Fruit fly (Drosophila melanogaster) whole organism, embryonic: ENCODE measurements around the gene TTLL5.

ENCODE experiments used
- Antp ChIP-seq: fragments of 200-800 bp; sonication (Bioruptor generic); optimal IDR thresholded peaks from 3 replicates; lab custom pipeline; 2016; ENCODE audit warnings: missing biosample characterization, missing genetic modification characterization
- Atf6 ChIP-seq: fragments of 200-800 bp; sonication (Bioruptor generic); IDR thresholded peaks from 2 replicates; pipeline ENCODE4 v1.3.6; 2022; ENCODE audit warnings: missing biosample characterization, missing genetic modification characterization
- CG11085 ChIP-seq: fragments of 200-800 bp; sonication (Bioruptor generic); IDR thresholded peaks from 2 replicates; pipeline ENCODE4 v1.3.6; 2022; ENCODE audit warnings: missing biosample characterization, missing genetic modification characterization
- CG12299 ChIP-seq: fragments of 200-800 bp; sonication (Bioruptor generic); optimal IDR thresholded peaks from 2 replicates; lab custom pipeline; 2018; ENCODE audit warnings: missing biosample characterization, mild to moderate bottlenecking, missing genetic modification characterization
- CG12942 ChIP-seq: fragments of 200-800 bp; sonication (Bioruptor generic); optimal IDR thresholded peaks from 3 replicates; lab custom pipeline; 2016; ENCODE audit warnings: missing biosample characterization, missing genetic modification characterization
- CG13296 ChIP-seq: fragments of 200-800 bp; sonication (Bioruptor generic); optimal IDR thresholded peaks from 3 replicates; lab custom pipeline; 2018; ENCODE audit warnings: missing biosample characterization, mild to moderate bottlenecking, missing genetic modification characterization
- CG14667 ChIP-seq: fragments of 200-800 bp; sonication (Bioruptor generic); IDR thresholded peaks from 2 replicates; pipeline ENCODE4 v1.3.6; 2022; ENCODE audit warnings: missing biosample characterization, missing genetic modification characterization
- CG14860 ChIP-seq: fragments of 200-800 bp; sonication (Bioruptor generic); IDR thresholded peaks from 3 replicates; pipeline ENCODE4 v1.3.6; 2022; ENCODE audit warnings: missing biosample characterization, missing genetic modification characterization; ENCODE audit not compliant: partially characterized antibody
- CG15073 ChIP-seq: fragments of 200-800 bp; sonication (Bioruptor generic); optimal IDR thresholded peaks from 2 replicates; lab custom pipeline; 2016; ENCODE audit warnings: missing biosample characterization, missing genetic modification characterization
- CG15269 ChIP-seq: fragments of 200-800 bp; sonication (Bioruptor generic); optimal IDR thresholded peaks from 2 replicates; lab custom pipeline; 2018; ENCODE audit warnings: missing biosample characterization, mild to moderate bottlenecking, missing genetic modification characterization, moderate library complexity
- CG15601 ChIP-seq: fragments of 200-800 bp; sonication (Bioruptor generic); optimal IDR thresholded peaks from 3 replicates; lab custom pipeline; 2019; ENCODE audit warnings: missing biosample characterization, mild to moderate bottlenecking, missing genetic modification characterization, moderate library complexity
- CG16779 ChIP-seq: fragments of 200-800 bp; sonication (Bioruptor generic); IDR thresholded peaks from 2 replicates; pipeline ENCODE4 v1.3.6; 2022; ENCODE audit warnings: missing biosample characterization, missing genetic modification characterization
- CG16815 ChIP-seq: fragments of 200-800 bp; sonication (Bioruptor generic); optimal IDR thresholded peaks from 3 replicates; lab custom pipeline; 2017; ENCODE audit warnings: missing biosample characterization, mild to moderate bottlenecking, missing genetic modification characterization
- CG17385 ChIP-seq: fragments of 200-800 bp; sonication (Bioruptor generic); optimal IDR thresholded peaks from 3 replicates; lab custom pipeline; 2018; ENCODE audit warnings: missing biosample characterization, mild to moderate bottlenecking, missing genetic modification characterization
- CG18262 ChIP-seq: fragments of 200-800 bp; optimal IDR thresholded peaks from 3 replicates; lab custom pipeline; 2019; ENCODE audit warnings: missing biosample characterization, mild to moderate bottlenecking, missing genetic modification characterization, moderate library complexity
- CG2678 ChIP-seq: fragments of 200-800 bp; sonication (Bioruptor generic); optimal IDR thresholded peaks from 3 replicates; lab custom pipeline; 2019; ENCODE audit warnings: missing biosample characterization, mild to moderate bottlenecking, missing genetic modification characterization, moderate library complexity
- CG2875 ChIP-seq: fragments of 200-800 bp; sonication (Bioruptor generic); optimal IDR thresholded peaks from 2 replicates; lab custom pipeline; 2017; ENCODE audit warnings: missing biosample characterization, mild to moderate bottlenecking, missing genetic modification characterization, missing genetic modification reagents
- CG2889 ChIP-seq: fragments of 200-800 bp; sonication (Bioruptor generic); IDR thresholded peaks from 3 replicates; pipeline ENCODE4 v1.3.6; 2022; ENCODE audit warnings: missing biosample characterization, missing genetic modification characterization
- CG6683 ChIP-seq: fragments of 200-800 bp; sonication (Bioruptor generic); optimal IDR thresholded peaks from 2 replicates; lab custom pipeline; 2017; ENCODE audit warnings: missing biosample characterization, mild to moderate bottlenecking, missing genetic modification characterization, missing genetic modification reagents
- CG6765 ChIP-seq: fragments of 200-800 bp; sonication (Bioruptor generic); optimal IDR thresholded peaks from 3 replicates; lab custom pipeline; 2017; ENCODE audit warnings: missing biosample characterization, mild to moderate bottlenecking, missing genetic modification characterization
- CG6791 ChIP-seq: fragments of 200-800 bp; sonication (Bioruptor generic); IDR thresholded peaks from 3 replicates; pipeline ENCODE4 v1.3.6; 2022; ENCODE audit warnings: missing biosample characterization, missing genetic modification characterization; ENCODE audit not compliant: partially characterized antibody
- CG6854 ChIP-seq: fragments of 200-800 bp; sonication (Bioruptor generic); optimal IDR thresholded peaks from 3 replicates; lab custom pipeline; 2017; ENCODE audit warnings: missing biosample characterization, mild to moderate bottlenecking, missing genetic modification characterization
- CG7987 ChIP-seq: fragments of 200-800 bp; sonication (Bioruptor generic); optimal IDR thresholded peaks from 2 replicates; lab custom pipeline; 2018; ENCODE audit warnings: missing biosample characterization, mild to moderate bottlenecking, missing genetic modification characterization, moderate library complexity
- CG8765 ChIP-seq: fragments of 200-800 bp; sonication (Bioruptor generic); IDR thresholded peaks from 2 replicates; pipeline ENCODE4 v1.3.6; 2022; ENCODE audit warnings: missing biosample characterization, missing genetic modification characterization
- Dbx ChIP-seq: fragments of 200-800 bp; sonication (Bioruptor generic); IDR thresholded peaks from 3 replicates; pipeline ENCODE4 v1.3.6; 2022; ENCODE audit warnings: missing biosample characterization, missing genetic modification characterization
- E2f1 ChIP-seq: fragments of 200-800 bp; sonication (Bioruptor generic); IDR thresholded peaks from 2 replicates; pipeline ENCODE4 v1.3.6; 2022; ENCODE audit warnings: missing biosample characterization, missing genetic modification characterization
- Eip74EF ChIP-seq, 2 experiments: fragments of 200-800 bp in 1 of 2; fragments of >200 bp in 1 of 2; sonication (Bioruptor generic) in 1 of 2; optimal IDR thresholded peaks; 2 replicates each; lab custom pipeline; 2017 to 2019; ENCODE audit warnings: missing biosample characterization in 2 of 2, missing genetic modification characterization in 2 of 2, mild to moderate bottlenecking in 1 of 2, moderate library complexity in 1 of 2
- Fer3 ChIP-seq: fragments of 200-800 bp; sonication (Bioruptor generic); optimal IDR thresholded peaks from 2 replicates; lab custom pipeline; 2018; ENCODE audit warnings: missing biosample characterization, mild to moderate bottlenecking, missing genetic modification characterization, moderate library complexity
- H15 ChIP-seq: fragments of 200-800 bp; sonication (Bioruptor generic); IDR thresholded peaks from 3 replicates; pipeline ENCODE4 v1.3.6; 2022; ENCODE audit warnings: missing biosample characterization, missing genetic modification characterization
- Hmr ChIP-seq: fragments of 200-800 bp; sonication (Bioruptor generic); optimal IDR thresholded peaks from 3 replicates; lab custom pipeline; 2017; ENCODE audit warnings: mild to moderate bottlenecking, missing biosample characterization, missing genetic modification reagents, missing genetic modification characterization
- Hr51 ChIP-seq, 2 experiments: fragments of 200-800 bp; sonication (Bioruptor generic); optimal IDR thresholded peaks; 2 replicates in 1 of 2; 3 replicates in 1 of 2; lab custom pipeline; 2016 to 2018; ENCODE audit warnings: missing biosample characterization in 2 of 2, missing genetic modification characterization in 2 of 2, mild to moderate bottlenecking in 1 of 2, moderate library complexity in 1 of 2
- Hr78 ChIP-seq, 2 experiments: fragments of 200-800 bp in 1 of 2; fragments of >200 bp in 1 of 2; sonication (Bioruptor generic) in 1 of 2; optimal IDR thresholded peaks; 2 replicates each; lab custom pipeline; 2017 to 2019; ENCODE audit warnings: missing biosample characterization in 2 of 2, missing genetic modification characterization in 2 of 2, mild to moderate bottlenecking in 1 of 2, moderate library complexity in 1 of 2
- Sox100B ChIP-seq: fragments of 200-800 bp; sonication (Bioruptor generic); optimal IDR thresholded peaks from 3 replicates; lab custom pipeline; 2018; ENCODE audit warnings: missing biosample characterization, mild to moderate bottlenecking, missing genetic modification characterization
- Ssrp ChIP-seq: fragments of 200-800 bp; sonication (Bioruptor generic); optimal IDR thresholded peaks from 2 replicates; lab custom pipeline; 2018; ENCODE audit warnings: missing biosample characterization, mild to moderate bottlenecking, missing genetic modification characterization, moderate library complexity
- ase ChIP-seq: fragments of 200-800 bp; sonication (Bioruptor generic); IDR thresholded peaks from 3 replicates; pipeline ENCODE4 v1.3.6; 2022; ENCODE audit warnings: missing biosample characterization, missing genetic modification characterization
- bsh ChIP-seq, 2 experiments: fragments of 200-800 bp; sonication (Bioruptor generic); optimal IDR thresholded peaks; 2 replicates each; lab custom pipeline; 2017 to 2018; ENCODE audit warnings: mild to moderate bottlenecking in 2 of 2, missing biosample characterization in 2 of 2, missing genetic modification characterization in 2 of 2, moderate library complexity in 1 of 2
- croc ChIP-seq: fragments of 200-800 bp; sonication (Bioruptor generic); conservative IDR thresholded peaks from 3 replicates; pipeline ENCODE4 v1.3.6; 2022; ENCODE audit warnings: missing biosample characterization, missing genetic modification characterization
- dan ChIP-seq: fragments of 200-800 bp; sonication (Bioruptor generic); IDR thresholded peaks from 2 replicates; pipeline ENCODE4 v1.3.6; 2022; ENCODE audit warnings: missing biosample characterization, missing genetic modification characterization
- dysf ChIP-seq: fragments of 200-800 bp; sonication (Bioruptor generic); IDR thresholded peaks from 3 replicates; pipeline ENCODE4 v1.3.6; 2022; ENCODE audit warnings: missing biosample characterization, missing genetic modification characterization
- ind ChIP-seq: fragments of 200-800 bp; sonication (Bioruptor generic); optimal IDR thresholded peaks from 3 replicates; lab custom pipeline; 2016; ENCODE audit warnings: missing biosample characterization, missing genetic modification characterization
- inv ChIP-seq: fragments of 200-800 bp; sonication (Bioruptor generic); IDR thresholded peaks from 2 replicates; pipeline ENCODE4 v1.3.6; 2022; ENCODE audit warnings: missing biosample characterization, missing genetic modification characterization; ENCODE audit not compliant: partially characterized antibody
- kay ChIP-seq: fragments of 200-800 bp; sonication (Bioruptor generic); optimal IDR thresholded peaks from 2 replicates; lab custom pipeline; 2016; ENCODE audit warnings: missing biosample characterization, missing genetic modification characterization
- odd ChIP-seq: fragments of 200-800 bp; sonication (Bioruptor generic); optimal IDR thresholded peaks from 2 replicates; lab custom pipeline; 2017; ENCODE audit warnings: missing biosample characterization, mild to moderate bottlenecking, missing genetic modification characterization
- onecut ChIP-seq: fragments of 200-800 bp; sonication (Bioruptor generic); IDR thresholded peaks from 2 replicates; pipeline ENCODE4 v1.3.6; 2022; ENCODE audit warnings: missing biosample characterization, missing genetic modification characterization
- row ChIP-seq: fragments of 200-800 bp; sonication (Bioruptor generic); IDR thresholded peaks from 3 replicates; pipeline ENCODE4 v1.3.6; 2022; ENCODE audit warnings: missing biosample characterization, missing genetic modification characterization
- run ChIP-seq: fragments of 200-800 bp; sonication (Bioruptor generic); optimal IDR thresholded peaks from 3 replicates; lab custom pipeline; 2018; ENCODE audit warnings: missing biosample characterization, mild to moderate bottlenecking, missing genetic modification characterization
- sc ChIP-seq, 3 experiments: fragments of >200 bp in 2 of 3; fragments of 200-800 bp in 1 of 3; sonication (Bioruptor generic) in 1 of 3; optimal IDR thresholded peaks; 2 replicates in 2 of 3; 3 replicates in 1 of 3; lab custom pipeline; 2017; ENCODE audit warnings: mild to moderate bottlenecking in 1 of 3, missing biosample characterization in 1 of 3, missing genetic modification characterization in 1 of 3, missing genetic modification reagents in 1 of 3
- tap ChIP-seq: fragments of 200-800 bp; optimal IDR thresholded peaks from 3 replicates; lab custom pipeline; 2019; ENCODE audit warnings: missing biosample characterization, mild to moderate bottlenecking, missing genetic modification characterization, moderate library complexity
- wek ChIP-seq: fragments of 200-800 bp; sonication (Bioruptor generic); optimal IDR thresholded peaks from 3 replicates; lab custom pipeline; 2018; ENCODE audit warnings: missing biosample characterization, mild to moderate bottlenecking, missing genetic modification characterization, moderate library complexity

The TTLL5 gene

dm6 chr3R:25069569-25069968 is 53.2 kb downstream of the TTLL5 start, which contains the start of the genes Stt3B and CG11839:
TSS of gene Stt3B (minus strand) at chr3R:25069637.
TSS of gene CG11839 (plus strand) at chr3R:25069927.
- TF ChIP-seq CG18262 = peak; percentile 70
- peak; percentile 81 for TF ChIP-seq ind (GFP tag; lab: Kevin White, UChicago)
- TF ChIP-seq CG17385 (GFP tag; lab: Kevin White, UChicago) = no peak
- no peak for TF ChIP-seq dan (GFP tag; lab: Robert Waterston, UW)
- no peak for TF ChIP-seq Eip74EF (GFP tag; optimal IDR thresholded peaks at IDR 0.05; lab: Kevin White, UChicago)
- TF ChIP-seq onecut (GFP tag; lab: Robert Waterston, UW) = 0 out of 2 replicates have a peak, but pooled peaks have one; percentile 23
- no peak for TF ChIP-seq H15 (GFP tag; lab: Robert Waterston, UW)
- no peak for TF ChIP-seq CG16779 (GFP tag; lab: Robert Waterston, UW)
- TF ChIP-seq CG6683 (GFP tag; lab: Kevin White, UChicago) = no peak
- no peak for TF ChIP-seq odd (GFP tag; lab: Kevin White, UChicago)
- no peak for TF ChIP-seq CG2678 (tag; lab: Kevin White, UChicago)
- no peak for TF ChIP-seq Hmr
- TF ChIP-seq CG15601 (tag; lab: Kevin White, UChicago) = peak; percentile 72
- no peak for TF ChIP-seq run
- TF ChIP-seq CG6854 (GFP tag; lab: Kevin White, UChicago) = no peak
- no peak for TF ChIP-seq tap (tag; lab: Kevin White, UChicago)
- TF ChIP-seq inv = peak; percentile 89
- TF ChIP-seq bsh (GFP tag; optimal IDR thresholded peaks at IDR 0.05; lab: Kevin White, UChicago) = no peak
- no peak for TF ChIP-seq wek (GFP tag; lab: Kevin White, UChicago)
- no peak for TF ChIP-seq CG11085 (GFP tag; lab: Robert Waterston, UW)
- TF ChIP-seq dysf = peak; percentile 71; the same call in 2 of the 3 replicates
- TF ChIP-seq row (GFP tag; lab: Robert Waterston, UW) = peak; percentile 95
- TF ChIP-seq sc (optimal IDR thresholded peaks at IDR 0.05; lab: Kevin White, UChicago) = no peak
- TF ChIP-seq sc (GFP tag; optimal IDR thresholded peaks at IDR 0.05; lab: Kevin White, UChicago) = no peak
- TF ChIP-seq ase (GFP tag; lab: Robert Waterston, UW) = no peak; the same call in 2 of the 3 replicates
- peak; percentile 82 for TF ChIP-seq CG6791 (GFP tag; lab: Robert Waterston, UW)
- TF ChIP-seq CG13296 (GFP tag; lab: Kevin White, UChicago) = peak; percentile 69
- no peak for TF ChIP-seq CG16815 (GFP tag; lab: Kevin White, UChicago)
- TF ChIP-seq CG12299 (tag; lab: Kevin White, UChicago) = peak; percentile 42
- TF ChIP-seq Atf6 (GFP tag; lab: Robert Waterston, UW) = peak; percentile 62; the same call in 1 of the 2 replicates
- TF ChIP-seq croc = no peak; the same call in 1 of the 3 replicates
- no peak for TF ChIP-seq CG8765 (GFP tag; lab: Robert Waterston, UW)
- TF ChIP-seq CG2875 (GFP tag; lab: Kevin White, UChicago) = no peak
- TF ChIP-seq Hr51 (GFP tag; optimal IDR thresholded peaks at IDR 0.05; lab: Kevin White, UChicago) = peak in 1 of 2 experiments; percentile 81
- no peak; the same call in 1 of the 2 replicates for TF ChIP-seq CG14667 (GFP tag; lab: Robert Waterston, UW)
- TF ChIP-seq CG7987 (GFP tag; lab: Kevin White, UChicago) = peak; percentile 30
- peak; percentile 48 for TF ChIP-seq kay (GFP tag; lab: Kevin White, UChicago)
- no peak for TF ChIP-seq CG15073
- peak; percentile 75 for TF ChIP-seq CG12942 (GFP tag; lab: Kevin White, UChicago)
- peak; percentile 54 for TF ChIP-seq Ssrp (tag; lab: Kevin White, UChicago)
- peak; percentile 17; the same call in 1 of the 3 replicates for TF ChIP-seq CG2889 (GFP tag; lab: Robert Waterston, UW)
- peak; percentile 76 for TF ChIP-seq Antp (GFP tag; lab: Kevin White, UChicago)
- no peak for TF ChIP-seq CG15269
- peak; percentile 70 for TF ChIP-seq Fer3 (tag; lab: Kevin White, UChicago)
- peak; percentile 49 for TF ChIP-seq Sox100B
- peak; percentile 4 for TF ChIP-seq CG6765 (GFP tag; lab: Kevin White, UChicago)
- no peak for TF ChIP-seq Hr78 (GFP tag; optimal IDR thresholded peaks at IDR 0.05; lab: Kevin White, UChicago)
- TF ChIP-seq E2f1 (GFP tag; lab: Robert Waterston, UW) = peak; percentile 61; the same call in 1 of the 2 replicates
- peak; percentile 91 for TF ChIP-seq CG14860 (GFP tag; lab: Robert Waterston, UW)
- TF ChIP-seq Dbx (GFP tag; lab: Robert Waterston, UW) = peak; percentile 80
